Fruit fly (Drosophila melanogaster): ENCODE measurements around the gene step.

The step gene

dm6 chr2L:21794547-21795341 lies 37.5 kb upstream of the step start (continued):
- TF ChIP-seq CG42726 (GFP tag; IDR thresholded peaks at IDR 0.05; ENCODE audit: partially characterized antibody) (no peak), CTCF (GFP tag; optimal IDR thresholded peaks at IDR 0.05) (peak; percentile 65), NC2α (GFP tag; optimal IDR thresholded peaks at IDR 0.05) (peak; percentile 94), Jarid2 (GFP tag; optimal IDR thresholded peaks at IDR 0.05) (peak; percentile 90), tin (GFP tag; optimal IDR thresholded peaks at IDR 0.05) (peak; percentile 97), CG34422 (GFP tag; IDR thresholded peaks at IDR 0.05) (peak; percentile 98), CG6272 (GFP tag; IDR thresholded peaks at IDR 0.05) (peak; percentile 96), CG4854 (GFP tag; optimal IDR thresholded peaks at IDR 0.05) (peak; percentile 95), disco-r (GFP tag; optimal IDR thresholded peaks at IDR 0.05) (peak; percentile 95), CG2116 (GFP tag; optimal IDR thresholded peaks at IDR 0.05) (peak; percentile 79), HLH54F (GFP tag; optimal IDR thresholded peaks at IDR 0.05) (peak; percentile 97), maf-S (GFP tag; optimal IDR thresholded peaks at IDR 0.05) (peak; percentile 96), sc (optimal IDR thresholded peaks at IDR 0.05) (no peak), sc (GFP tag; optimal IDR thresholded peaks at IDR 0.05) (peak; percentile 92), so (GFP tag; IDR thresholded peaks at IDR 0.05) (peak; percentile 98; the same call in 2 of the 3 replicates), Hr78 (GFP tag; optimal IDR thresholded peaks at IDR 0.05) (peak in 1 of 2 experiments; percentile 85), CG11696 (GFP tag; IDR thresholded peaks at IDR 0.05) (peak; percentile 89), pb (GFP tag; optimal IDR thresholded peaks at IDR 0.05) (peak; percentile 94), Dll (GFP tag; IDR thresholded peaks at IDR 0.05; ENCODE audit: partially characterized antibody) (0 out of 4 replicates have a peak, but pooled peaks have one; percentile 35), CG1602 (GFP tag; optimal IDR thresholded peaks at IDR 0.05) (peak; percentile 97), CrebB (tag; optimal IDR thresholded peaks at IDR 0.05) (peak; percentile 97), Fer3 (tag; optimal IDR thresholded peaks at IDR 0.05) (peak; percentile 98), Eip74EF (GFP tag; optimal IDR thresholded peaks at IDR 0.05) (peak in 1 of 2 experiments; percentile 95), Mrtf (GFP tag; IDR thresholded peaks at IDR 0.05) (peak; percentile 98), bsh (GFP tag; optimal IDR thresholded peaks at IDR 0.05) (peak; percentile 89 to 98), lov (optimal IDR thresholded peaks at IDR 0.05) (no peak), lov (GFP tag; IDR thresholded peaks at IDR 0.05) (peak; percentile 96), pros (GFP tag; optimal IDR thresholded peaks at IDR 0.05) (peak; percentile 87), pfk (GFP tag; optimal IDR thresholded peaks at IDR 0.05) (peak; percentile 71), croc (GFP tag; conservative IDR thresholded peaks at IDR 0.05) (peak; percentile 96), Opbp (GFP tag; IDR thresholded peaks at IDR 0.05; ENCODE audit: partially characterized antibody) (no peak), CG11504 (tag; optimal IDR thresholded peaks at IDR 0.05) (peak; percentile 96), chif (GFP tag; optimal IDR thresholded peaks at IDR 0.05) (peak; percentile 95 to 98), CG6689 (GFP tag; IDR thresholded peaks at IDR 0.05) (peak; percentile 97), crol (GFP tag; IDR thresholded peaks at IDR 0.05) (peak; percentile 66), Hand (GFP tag; optimal IDR thresholded peaks at IDR 0.05) (peak; percentile 94), zfh2 (GFP tag; optimal IDR thresholded peaks at IDR 0.05) (peak; percentile 97), cad (GFP tag; optimal IDR thresholded peaks at IDR 0.05) (no peak), Max (GFP tag; optimal IDR thresholded peaks at IDR 0.05) (peak; percentile 96), CG31224 (GFP tag; IDR thresholded peaks at IDR 0.05) (peak; percentile 93), CG18011 (GFP tag; optimal IDR thresholded peaks at IDR 0.05) (peak; percentile 90), Six4 (GFP tag; optimal IDR thresholded peaks at IDR 0.05) (peak; percentile 97), MTF-1 (GFP tag; optimal IDR thresholded peaks at IDR 0.05; ENCODE audit: borderline replicate concordance) (peak; percentile 94), ab (GFP tag; optimal IDR thresholded peaks at IDR 0.05) (peak; percentile 92), Lpt (GFP tag; optimal IDR thresholded peaks at IDR 0.05) (no peak), CG11085 (GFP tag; IDR thresholded peaks at IDR 0.05) (peak; percentile 94), CG17328 (GFP tag; IDR thresholded peaks at IDR 0.05) (peak; percentile 98), CG9817 (tag; optimal IDR thresholded peaks at IDR 0.05) (peak; percentile 99), CG3281 (GFP tag; optimal IDR thresholded peaks at IDR 0.05) (peak; percentile 98)
